Fruit fly (Drosophila melanogaster): ENCODE data around the gene E23.
A peak's percentile ranks its signal among the peaks of the same experiment; 100 is the strongest.

DNA sequence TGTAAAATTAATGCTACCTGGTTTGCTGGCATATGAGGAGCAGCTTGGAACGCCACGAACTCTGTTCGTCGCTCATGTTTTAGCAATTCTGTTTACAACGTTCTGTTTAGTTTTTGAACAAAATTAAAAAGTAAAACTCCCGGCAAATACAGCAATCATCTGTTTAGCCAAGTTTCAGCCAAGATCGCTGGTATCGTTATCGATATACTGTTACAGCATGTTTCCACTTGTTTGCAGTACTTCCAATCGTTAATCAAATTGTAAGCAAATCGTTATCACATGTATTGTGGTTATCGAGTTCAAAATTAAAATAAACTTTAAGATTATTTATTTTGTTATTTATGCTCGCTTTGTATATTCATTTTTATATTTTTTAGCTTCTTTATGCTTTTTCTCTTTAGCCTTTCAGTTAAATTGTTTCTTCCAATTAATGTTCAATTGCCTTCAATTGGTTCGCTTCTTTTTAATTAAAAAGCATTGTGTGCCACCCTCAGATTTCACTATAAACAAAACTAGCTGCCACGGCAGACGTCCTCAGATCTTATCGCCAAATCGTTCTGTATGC lies 34.8 kb downstream of the E23 start, which contains the start of the genes Fign and CG8837:
- TF ChIP-seq Hnf4 (GFP tag; optimal IDR thresholded peaks at IDR 0.05) (no peak), Hr83 (GFP tag; optimal IDR thresholded peaks at IDR 0.05; ENCODE audit: poor library complexity, severe bottlenecking) (no peak), tai (GFP tag; optimal IDR thresholded peaks at IDR 0.05) (no peak), OdsH (GFP tag; optimal IDR thresholded peaks at IDR 0.05) (no peak), dsf (GFP tag; optimal IDR thresholded peaks at IDR 0.05; ENCODE audit: borderline replicate concordance) (no peak), woc (GFP tag; optimal IDR thresholded peaks at IDR 0.05) (no peak), ey (GFP tag; optimal IDR thresholded peaks at IDR 0.05) (no peak), usp (GFP tag; optimal IDR thresholded peaks at IDR 0.05) (no peak), CrebA (GFP tag; optimal IDR thresholded peaks at IDR 0.05; ENCODE audit: borderline replicate concordance) (no peak), psq (GFP tag; optimal IDR thresholded peaks at IDR 0.05) (no peak), Rel (GFP tag; optimal IDR thresholded peaks at IDR 0.05) (no peak), Rel (tag; optimal IDR thresholded peaks at IDR 0.05) (peak; percentile 90)
